Worm (Caenorhabditis elegans): ENCODE results near the gene sym-3.

sym-3 gene

DNA sequence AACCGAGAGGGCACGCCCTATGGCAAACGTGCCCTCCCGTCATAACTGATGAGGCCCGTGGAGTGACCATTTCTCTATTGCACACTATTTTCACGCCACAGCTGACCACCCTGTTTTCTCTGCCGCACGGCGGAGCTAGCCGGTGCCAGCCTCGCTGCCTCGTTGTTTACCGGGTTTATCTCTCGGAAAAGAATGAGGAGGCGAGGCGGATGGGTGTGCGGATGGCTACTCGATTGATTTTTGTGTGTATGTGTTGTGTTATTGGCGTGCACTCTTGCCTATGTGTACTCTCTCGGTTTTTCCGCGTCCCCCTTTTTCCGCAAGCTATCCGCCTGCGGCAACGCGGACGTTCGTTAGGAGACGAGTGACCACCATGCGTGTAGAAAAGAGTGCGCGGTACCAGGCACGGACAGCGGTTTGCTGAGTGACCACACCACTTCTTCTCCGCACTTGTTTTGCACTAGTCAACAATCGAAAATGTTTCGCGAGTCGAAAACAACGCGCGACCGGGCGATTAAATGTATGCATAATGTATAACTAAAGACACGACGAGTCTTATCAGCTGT lies 38.5 kb downstream of the sym-3 start:
- TF ChIP-seq W03F9.2 (tag; optimal IDR thresholded peaks at IDR 0.05): no peak
- TF ChIP-seq dao-5 (tag; optimal IDR thresholded peaks at IDR 0.05): no peak
- no peak for TF ChIP-seq him-1 (tag; optimal IDR thresholded peaks at IDR 0.05)

DNA sequence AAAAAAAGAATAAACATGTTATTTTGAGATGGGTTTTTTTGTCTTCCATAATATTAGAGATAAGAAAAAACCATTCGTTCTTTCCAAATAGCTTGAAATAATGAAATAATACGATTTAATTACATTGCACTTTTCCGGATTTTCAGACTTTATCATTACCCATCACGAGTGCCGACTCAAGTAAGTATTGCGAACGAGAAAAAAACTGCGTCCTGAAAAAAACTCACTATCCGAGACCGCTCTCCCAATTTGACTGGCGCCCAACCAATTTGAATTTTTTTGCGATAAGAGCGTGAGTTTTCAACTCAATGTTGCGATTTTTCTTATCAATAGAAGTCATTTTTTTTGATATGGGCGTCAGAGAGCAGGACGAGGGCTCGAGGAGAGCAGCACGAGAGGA lies 39.5 kb downstream of the sym-3 start:
- TF ChIP-seq W03F9.2 (tag; optimal IDR thresholded peaks at IDR 0.05): no peak
- no peak for TF ChIP-seq him-1 (tag; optimal IDR thresholded peaks at IDR 0.05)
- TF ChIP-seq dao-5 (tag; optimal IDR thresholded peaks at IDR 0.05): no peak

DNA sequence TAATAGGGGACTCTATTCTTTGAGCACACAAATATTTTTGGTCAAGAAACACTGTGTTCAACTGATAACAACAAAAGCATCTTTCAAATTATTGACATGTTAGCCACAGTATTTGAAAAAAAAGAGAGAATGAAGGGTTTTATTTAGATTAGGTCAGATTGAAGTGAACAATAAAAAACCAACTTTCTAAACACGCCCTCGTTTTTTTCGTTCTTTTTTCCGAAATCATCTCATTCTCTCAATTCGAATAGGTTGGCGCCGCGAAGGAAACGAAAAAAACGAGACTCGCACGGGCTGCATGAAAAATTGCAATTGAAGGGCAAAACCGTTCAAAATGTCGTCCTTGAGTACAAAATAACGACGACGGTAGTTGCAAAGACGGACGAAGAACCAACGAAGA lies 40.8 kb downstream of the sym-3 start:
- TF ChIP-seq dao-5 (tag; optimal IDR thresholded peaks at IDR 0.05) (no peak), W03F9.2 (tag; optimal IDR thresholded peaks at IDR 0.05) (no peak), him-1 (tag; optimal IDR thresholded peaks at IDR 0.05) (no peak)

DNA sequence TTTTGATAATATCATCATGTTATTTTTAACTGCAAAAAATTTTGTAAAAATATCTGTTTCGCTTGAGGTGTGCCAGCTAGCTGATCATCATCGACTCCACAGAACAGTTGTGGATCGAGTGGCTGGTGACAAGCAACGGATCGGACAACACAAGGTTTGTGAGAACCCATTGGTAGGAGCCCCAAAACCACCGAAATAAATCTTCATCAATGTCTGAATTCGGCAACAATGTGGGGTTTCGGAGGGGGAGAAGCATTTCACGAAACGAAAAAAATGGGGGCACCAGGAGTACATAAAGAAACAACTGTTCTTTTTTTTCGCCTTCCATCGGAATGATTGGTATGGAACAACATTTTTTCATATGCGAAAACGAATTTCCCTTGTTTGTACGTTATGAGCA lies 41.8 kb downstream of the sym-3 start:
- no peak for TF ChIP-seq dao-5 (tag; optimal IDR thresholded peaks at IDR 0.05)
- no peak for TF ChIP-seq him-1 (tag; optimal IDR thresholded peaks at IDR 0.05)
- no peak for TF ChIP-seq W03F9.2 (tag; optimal IDR thresholded peaks at IDR 0.05)

ce11 chrX:5816346-5816745 lies 42.8 kb downstream of the sym-3 start:
- peak; percentile 27 for TF ChIP-seq him-1 (tag; optimal IDR thresholded peaks at IDR 0.05)
- TF ChIP-seq dao-5 (tag; optimal IDR thresholded peaks at IDR 0.05): no peak

- TF ChIP-seq him-1 (tag; optimal IDR thresholded peaks at IDR 0.05): no peak
- no peak for TF ChIP-seq dao-5 (tag; optimal IDR thresholded peaks at IDR 0.05)
- no peak for TF ChIP-seq W03F9.2 (tag; optimal IDR thresholded peaks at IDR 0.05)
Observed at ce11 chrX:5817078-5817477, 43.5 kb downstream of the sym-3 start.

ce11 chrX:5818176-5818575 lies 44.6 kb downstream of the sym-3 start:
- TF ChIP-seq W03F9.2 (tag; optimal IDR thresholded peaks at IDR 0.05) (no peak), him-1 (tag; optimal IDR thresholded peaks at IDR 0.05) (no peak), dao-5 (tag; optimal IDR thresholded peaks at IDR 0.05) (no peak)

- TF ChIP-seq dao-5 (tag; optimal IDR thresholded peaks at IDR 0.05): no peak
- peak; percentile 66 for TF ChIP-seq him-1 (tag; optimal IDR thresholded peaks at IDR 0.05)
- TF ChIP-seq W03F9.2 (tag; optimal IDR thresholded peaks at IDR 0.05): no peak
Observed at ce11 chrX:5819702-5820470, 46.3 kb downstream of the sym-3 start.

- TF ChIP-seq W03F9.2 (tag; optimal IDR thresholded peaks at IDR 0.05): no peak
- TF ChIP-seq dao-5 (tag; optimal IDR thresholded peaks at IDR 0.05): no peak
- TF ChIP-seq him-1 (tag; optimal IDR thresholded peaks at IDR 0.05): no peak
Observed at ce11 chrX:5820880-5821279, 47.3 kb downstream of the sym-3 start.

ce11 chrX:5821842-5822241 lies 48.3 kb downstream of the sym-3 start, which contains the start of gene hbl-1:
TSS of gene hbl-1 (plus strand) at chrX:5822142.
- no peak for TF ChIP-seq him-1 (tag; optimal IDR thresholded peaks at IDR 0.05)
- TF ChIP-seq dao-5 (tag; optimal IDR thresholded peaks at IDR 0.05): no peak
- TF ChIP-seq W03F9.2 (tag; optimal IDR thresholded peaks at IDR 0.05): no peak

- no peak for TF ChIP-seq dao-5 (tag; optimal IDR thresholded peaks at IDR 0.05)
- no peak for TF ChIP-seq W03F9.2 (tag; optimal IDR thresholded peaks at IDR 0.05)
- no peak for TF ChIP-seq him-1 (tag; optimal IDR thresholded peaks at IDR 0.05)
Observed at ce11 chrX:5826976-5827375, 53.4 kb downstream of the sym-3 start.

DNA sequence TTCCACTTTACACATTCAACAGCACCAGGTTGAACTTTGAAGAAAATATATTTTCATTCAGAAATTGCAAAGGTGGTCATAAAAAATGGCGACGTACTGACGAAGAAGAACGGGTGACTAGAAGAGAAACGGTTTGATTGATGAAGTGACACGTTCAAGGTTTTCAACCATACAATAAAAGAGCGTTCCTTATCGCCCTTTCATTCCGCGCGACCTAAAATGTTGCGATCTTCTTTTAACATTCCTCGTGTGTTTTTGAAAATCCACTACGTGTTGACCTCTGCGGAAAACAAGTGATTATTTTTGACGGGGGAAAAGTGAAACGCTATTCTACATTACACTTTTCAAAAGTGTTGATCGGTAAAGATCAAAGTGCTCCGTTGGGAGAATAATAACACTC lies 54.5 kb downstream of the sym-3 start:
- no peak for TF ChIP-seq him-1 (tag; optimal IDR thresholded peaks at IDR 0.05)
- TF ChIP-seq dao-5 (tag; optimal IDR thresholded peaks at IDR 0.05): no peak
- no peak for TF ChIP-seq W03F9.2 (tag; optimal IDR thresholded peaks at IDR 0.05)

All from whole organism, L4/young adult.